Worm (Caenorhabditis elegans): ENCODE results near the gene F56D6.14.

F56D6.14 gene

ce11 chrIV:3937097-3937496 is 19.6 kb downstream of the F56D6.14 start, which contains the start of gene clec-71:
TSS of gene clec-71 (plus strand) at chrIV:3937458.
- TF ChIP-seq fos-1 (tag; optimal IDR thresholded peaks at IDR 0.05) (no peak), elt-2 (tag; optimal IDR thresholded peaks at IDR 0.05) (peak; percentile 6), skn-1 (tag; optimal IDR thresholded peaks at IDR 0.05) (no peak), nhr-77 (tag; optimal IDR thresholded peaks at IDR 0.05) (no peak), nhr-28 (tag; optimal IDR thresholded peaks at IDR 0.05) (no peak)

ce11 chrIV:3941658-3942328 is 24.3 kb downstream of the F56D6.14 start, which contains the start of gene clec-174:
TSS of gene clec-174 (minus strand) at chrIV:3941708.
- TF ChIP-seq eor-1 (tag; optimal IDR thresholded peaks at IDR 0.05) (no peak), ZK546.5 (tag; optimal IDR thresholded peaks at IDR 0.05) (no peak), unc-62 (GFP tag; optimal IDR thresholded peaks at IDR 0.05) (no peak), elt-2 (tag; optimal IDR thresholded peaks at IDR 0.05) (peak; percentile 49), egl-5 (tag; optimal IDR thresholded peaks at IDR 0.05) (no peak), pqm-1 (tag; optimal IDR thresholded peaks at IDR 0.05) (peak; percentile 22), zag-1 (tag; optimal IDR thresholded peaks at IDR 0.05) (no peak), ztf-4 (tag; optimal IDR thresholded peaks at IDR 0.05) (no peak)

- TF ChIP-seq ceh-82 (tag; optimal IDR thresholded peaks at IDR 0.05) (no peak), nhr-237 (tag; optimal IDR thresholded peaks at IDR 0.05) (no peak), pha-4 (tag; optimal IDR thresholded peaks at IDR 0.05) (no peak), zag-1 (tag; optimal IDR thresholded peaks at IDR 0.05) (no peak), aly-2 (tag; optimal IDR thresholded peaks at IDR 0.05) (no peak), nhr-76 (tag; optimal IDR thresholded peaks at IDR 0.05) (no peak), daf-12 (tag; optimal IDR thresholded peaks at IDR 0.05) (no peak), mml-1 (tag; optimal IDR thresholded peaks at IDR 0.05) (no peak), elt-1 (tag; optimal IDR thresholded peaks at IDR 0.05) (no peak), skn-1 (tag; optimal IDR thresholded peaks at IDR 0.05) (no peak), fos-1 (tag; optimal IDR thresholded peaks at IDR 0.05) (no peak), eor-1 (tag; optimal IDR thresholded peaks at IDR 0.05) (no peak), fkh-10 (GFP tag; optimal IDR thresholded peaks at IDR 0.05) (no peak), tbx-2 (tag; optimal IDR thresholded peaks at IDR 0.05) (no peak), snpc-4 (tag; optimal IDR thresholded peaks at IDR 0.05) (no peak)
These were observed 25.5 kb downstream of the F56D6.14 start, which contains the start of gene Y46C8AL.11 for ce11 chrIV:3943003-3943402. TSS of gene Y46C8AL.11 (plus strand) at chrIV:3943303.

ce11 chrIV:3944459-3944858 is 27.0 kb downstream of the F56D6.14 start, which contains the start of gene clec-72:
TSS of gene clec-72 (plus strand) at chrIV:3944816.
- TF ChIP-seq pqm-1 (tag; optimal IDR thresholded peaks at IDR 0.05): peak; percentile 92
- TF ChIP-seq nhr-76 (tag; optimal IDR thresholded peaks at IDR 0.05): no peak
- peak; percentile 98 for TF ChIP-seq elt-2 (tag; optimal IDR thresholded peaks at IDR 0.05)
- TF ChIP-seq skn-1 (tag; optimal IDR thresholded peaks at IDR 0.05): peak; percentile 41
- TF ChIP-seq jun-1 (tag; optimal IDR thresholded peaks at IDR 0.05): peak; percentile 84
- no peak for TF ChIP-seq nhr-237 (tag; optimal IDR thresholded peaks at IDR 0.05)

- no peak for TF ChIP-seq ZK546.5 (tag; optimal IDR thresholded peaks at IDR 0.05)
- no peak for TF ChIP-seq nhr-67 (tag; optimal IDR thresholded peaks at IDR 0.05)
- no peak for TF ChIP-seq aly-2 (tag; optimal IDR thresholded peaks at IDR 0.05)
- no peak for TF ChIP-seq pha-4 (tag; optimal IDR thresholded peaks at IDR 0.05)
- TF ChIP-seq lin-15B (tag; optimal IDR thresholded peaks at IDR 0.05): no peak
- TF ChIP-seq nhr-43 (tag; optimal IDR thresholded peaks at IDR 0.05; ENCODE audit: poor library complexity, severe bottlenecking): no peak
- no peak for TF ChIP-seq nhr-25 (tag; optimal IDR thresholded peaks at IDR 0.05)
- TF ChIP-seq mml-1 (tag; optimal IDR thresholded peaks at IDR 0.05): no peak
- no peak for TF ChIP-seq skn-1 (tag; optimal IDR thresholded peaks at IDR 0.05)
- TF ChIP-seq egl-27 (tag; optimal IDR thresholded peaks at IDR 0.05): no peak
- TF ChIP-seq ztf-4 (tag; optimal IDR thresholded peaks at IDR 0.05): no peak
- TF ChIP-seq nhr-11 (tag; optimal IDR thresholded peaks at IDR 0.05): no peak
- no peak for TF ChIP-seq ama-1 (optimal IDR thresholded peaks at IDR 0.05)
- no peak for TF ChIP-seq eor-1 (tag; optimal IDR thresholded peaks at IDR 0.05)
- no peak for TF ChIP-seq daf-12 (tag; optimal IDR thresholded peaks at IDR 0.05)
- TF ChIP-seq mdl-1 (tag; optimal IDR thresholded peaks at IDR 0.05): no peak
- no peak for TF ChIP-seq nfya-1 (tag; optimal IDR thresholded peaks at IDR 0.05; ENCODE audit: insufficient read depth)
- no peak for TF ChIP-seq snpc-4 (tag; optimal IDR thresholded peaks at IDR 0.05)
These were observed 38.6 kb downstream of the F56D6.14 start, which contains the start of gene clec-73 for ce11 chrIV:3956095-3956494. TSS of gene clec-73 (minus strand) at chrIV:3956195.
